Worm (Caenorhabditis elegans): ENCODE measurements around the gene T19C3.6.

The T19C3.6 gene

ce11 chrIII:640198-640803, 9.0 kb upstream of the T19C3.6 start, which contains the start of the genes tag-266 and tag-267:
TSS of gene tag-266 (minus strand) at chrIII:640226.
TSS of gene tag-267 (plus strand) at chrIII:640790.
- no peak for TF ChIP-seq unc-62 (GFP tag; optimal IDR thresholded peaks at IDR 0.05)

- TF ChIP-seq unc-62 (GFP tag; optimal IDR thresholded peaks at IDR 0.05): no peak
Observed at ce11 chrIII:638319-638718, 7.0 kb upstream of the T19C3.6 start, which contains the start of gene sbds-1. TSS of gene sbds-1 (minus strand) at chrIII:638419.

- no peak for TF ChIP-seq unc-62 (GFP tag; optimal IDR thresholded peaks at IDR 0.05)
Observed at ce11 chrIII:636067-636466, 4.7 kb upstream of the T19C3.6 start, which contains the start of gene T19C3.7. TSS of gene T19C3.7 (minus strand) at chrIII:636167.

ce11 chrIII:634618-635017, 3.3 kb upstream of the T19C3.6 start, which contains the start of gene fem-2:
TSS of gene fem-2 (minus strand) at chrIII:634626.
- TF ChIP-seq unc-62 (GFP tag; optimal IDR thresholded peaks at IDR 0.05): no peak

- TF ChIP-seq unc-62 (GFP tag; optimal IDR thresholded peaks at IDR 0.05): no peak
Observed at ce11 chrIII:627838-628237, 3.5 kb downstream of the T19C3.6 start, which contains the start of gene T19C3.5. TSS of gene T19C3.5 (minus strand) at chrIII:627938.

ce11 chrIII:626091-626490, 5.2 kb downstream of the T19C3.6 start:
- TF ChIP-seq unc-62 (GFP tag; optimal IDR thresholded peaks at IDR 0.05): no peak

- no peak for TF ChIP-seq unc-62 (GFP tag; optimal IDR thresholded peaks at IDR 0.05)
Observed at ce11 chrIII:623754-624153, 7.6 kb downstream of the T19C3.6 start.

ce11 chrIII:620204-620718, 11.1 kb downstream of the T19C3.6 start, which contains the start of gene T19C3.4:
TSS of gene T19C3.4 (minus strand) at chrIII:620254.
- TF ChIP-seq unc-62 (GFP tag; optimal IDR thresholded peaks at IDR 0.05): no peak

ce11 chrIII:617467-617866, 13.9 kb downstream of the T19C3.6 start, which contains the start of gene T19C3.2:
TSS of gene T19C3.2 (minus strand) at chrIII:617567.
- TF ChIP-seq unc-62 (GFP tag; optimal IDR thresholded peaks at IDR 0.05): no peak

ce11 chrIII:614447-614846, 16.9 kb downstream of the T19C3.6 start, which contains the start of gene T19C3.3:
TSS of gene T19C3.3 (minus strand) at chrIII:614547.
- no peak for TF ChIP-seq unc-62 (GFP tag; optimal IDR thresholded peaks at IDR 0.05)

- TF ChIP-seq unc-62 (GFP tag; optimal IDR thresholded peaks at IDR 0.05): no peak
Observed at ce11 chrIII:612759-613158, 18.6 kb downstream of the T19C3.6 start.

ce11 chrIII:611900-612299, 19.4 kb downstream of the T19C3.6 start:
- TF ChIP-seq unc-62 (GFP tag; optimal IDR thresholded peaks at IDR 0.05): no peak

- TF ChIP-seq unc-62 (GFP tag; optimal IDR thresholded peaks at IDR 0.05): no peak
Observed at ce11 chrIII:609549-609948, 21.8 kb downstream of the T19C3.6 start, which contains the start of gene best-17. TSS of gene best-17 (minus strand) at chrIII:609649.

- TF ChIP-seq unc-62 (GFP tag; optimal IDR thresholded peaks at IDR 0.05): no peak
Observed at ce11 chrIII:605415-606054, 25.8 kb downstream of the T19C3.6 start, which contains the start of the genes Y55B1AR.4 and ttr-7. TSS of gene Y55B1AR.4 (minus strand) at chrIII:605515. TSS of gene ttr-7 (plus strand) at chrIII:606004.

ce11 chrIII:600316-600932, 30.9 kb downstream of the T19C3.6 start, which contains the start of gene lec-6:
TSS of gene lec-6 (minus strand) at chrIII:600366.
- no peak for TF ChIP-seq unc-62 (GFP tag; optimal IDR thresholded peaks at IDR 0.05)

- no peak for TF ChIP-seq unc-62 (GFP tag; optimal IDR thresholded peaks at IDR 0.05)
Observed at ce11 chrIII:599279-599678, 32.0 kb downstream of the T19C3.6 start.
